Fruit fly (Drosophila melanogaster) whole organism, embryonic: ENCODE data around the gene Ndae1.
A peak's percentile ranks its signal among the peaks of the same experiment; 100 is the strongest.

ENCODE experiments used
- ATbp ChIP-seq: fragments of 200-800 bp; sonication (Bioruptor generic); optimal IDR thresholded peaks from 2 replicates; lab custom pipeline; 2017; ENCODE audit warnings: missing biosample characterization, mild to moderate bottlenecking, missing genetic modification characterization, missing genetic modification reagents
- BEAF-32 ChIP-seq: fragments of 200-800 bp; sonication (Bioruptor generic); optimal IDR thresholded peaks from 3 replicates; lab custom pipeline; 2017; ENCODE audit warnings: missing biosample characterization, missing genetic modification characterization, mild to moderate bottlenecking, moderate library complexity, missing genetic modification reagents
- CG10366 ChIP-seq: fragments of 200-800 bp; sonication (Bioruptor generic); IDR thresholded peaks from 2 replicates; pipeline ENCODE4 v1.3.6; 2022; ENCODE audit warnings: missing biosample characterization, missing genetic modification characterization
- CG11560 ChIP-seq: fragments of 200-800 bp; sonication (Bioruptor generic); IDR thresholded peaks from 3 replicates; pipeline ENCODE4 v1.3.6; 2022; ENCODE audit warnings: missing biosample characterization, missing genetic modification characterization
- CG12155 ChIP-seq: fragments of 200-800 bp; sonication (Bioruptor generic); optimal IDR thresholded peaks from 3 replicates; lab custom pipeline; 2016; ENCODE audit warnings: missing biosample characterization, missing genetic modification characterization
- CG13123 ChIP-seq: fragments of 200-800 bp; sonication (Bioruptor generic); optimal IDR thresholded peaks from 2 replicates; lab custom pipeline; 2016; ENCODE audit warnings: missing biosample characterization, missing genetic modification characterization
- CG14860 ChIP-seq: fragments of 200-800 bp; sonication (Bioruptor generic); IDR thresholded peaks from 3 replicates; pipeline ENCODE4 v1.3.6; 2022; ENCODE audit warnings: missing biosample characterization, missing genetic modification characterization; ENCODE audit not compliant: partially characterized antibody
- CG17385 ChIP-seq: fragments of 200-800 bp; sonication (Bioruptor generic); optimal IDR thresholded peaks from 3 replicates; lab custom pipeline; 2018; ENCODE audit warnings: missing biosample characterization, mild to moderate bottlenecking, missing genetic modification characterization
- CG17568 ChIP-seq: fragments of 200-800 bp; sonication (Bioruptor generic); optimal IDR thresholded peaks from 2 replicates; lab custom pipeline; 2018; ENCODE audit warnings: missing biosample characterization, mild to moderate bottlenecking, missing genetic modification characterization, moderate library complexity
- CG18764 ChIP-seq: fragments of 200-800 bp; sonication (Bioruptor generic); optimal IDR thresholded peaks from 3 replicates; lab custom pipeline; 2016; ENCODE audit warnings: missing biosample characterization, missing genetic modification characterization
- CG2120 ChIP-seq: fragments of 200-800 bp; sonication (Bioruptor generic); optimal IDR thresholded peaks from 3 replicates; lab custom pipeline; 2016; ENCODE audit warnings: missing biosample characterization, missing genetic modification characterization
- CG2199 ChIP-seq: fragments of 200-800 bp; sonication (Bioruptor generic); IDR thresholded peaks from 3 replicates; pipeline ENCODE4 v1.3.6; 2022; ENCODE audit warnings: missing biosample characterization, missing genetic modification characterization
- CG2875 ChIP-seq: fragments of 200-800 bp; sonication (Bioruptor generic); optimal IDR thresholded peaks from 2 replicates; lab custom pipeline; 2017; ENCODE audit warnings: missing biosample characterization, mild to moderate bottlenecking, missing genetic modification characterization, missing genetic modification reagents
- CG33213 ChIP-seq: fragments of 200-800 bp; sonication (Bioruptor generic); optimal IDR thresholded peaks from 3 replicates; lab custom pipeline; 2016; ENCODE audit warnings: missing biosample characterization, missing genetic modification characterization
- CG43689 ChIP-seq: fragments of 200-800 bp; sonication (Bioruptor generic); IDR thresholded peaks from 2 replicates; pipeline ENCODE4 v1.3.6; 2022; ENCODE audit warnings: missing biosample characterization, missing genetic modification characterization
- CG7786 ChIP-seq: fragments of 200-800 bp; sonication (Bioruptor generic); optimal IDR thresholded peaks from 2 replicates; lab custom pipeline; 2016; ENCODE audit warnings: missing biosample characterization, missing genetic modification characterization
- CG8290 ChIP-seq, 3 experiments: fragments of 200-800 bp; sonication (Bioruptor generic); optimal IDR thresholded peaks; 2 replicates each; lab custom pipeline; 2016 to 2019; ENCODE audit warnings: missing biosample characterization in 3 of 3, missing genetic modification characterization in 3 of 3, mild to moderate bottlenecking in 2 of 3, moderate library complexity in 1 of 3
- CG8359 ChIP-seq: fragments of 200-800 bp; sonication (Bioruptor generic); optimal IDR thresholded peaks from 2 replicates; lab custom pipeline; 2017; ENCODE audit warnings: missing biosample characterization, mild to moderate bottlenecking, missing genetic modification characterization, borderline replicate concordance
- CG9609 ChIP-seq: fragments of 200-800 bp; sonication (Bioruptor generic); optimal IDR thresholded peaks from 3 replicates; lab custom pipeline; 2016; ENCODE audit warnings: missing biosample characterization, missing genetic modification characterization
- CG9876 ChIP-seq: fragments of 200-800 bp; sonication (Bioruptor generic); optimal IDR thresholded peaks from 2 replicates; lab custom pipeline; 2016; ENCODE audit warnings: missing biosample characterization, missing genetic modification characterization
- CHES-1-like ChIP-seq: fragments of 200-800 bp; sonication (Bioruptor generic); optimal IDR thresholded peaks from 2 replicates; lab custom pipeline; 2016; ENCODE audit warnings: missing biosample characterization, missing genetic modification characterization
- CkIIα-i1 ChIP-seq: fragments of 200-800 bp; sonication (Bioruptor generic); IDR thresholded peaks from 2 replicates; pipeline ENCODE4 v1.3.6; 2022; ENCODE audit warnings: missing biosample characterization, missing genetic modification characterization
- Deaf1 ChIP-seq: fragments of 200-800 bp; optimal IDR thresholded peaks from 3 replicates; lab custom pipeline; 2019; ENCODE audit warnings: missing biosample characterization, mild to moderate bottlenecking, missing genetic modification characterization, moderate library complexity
- Dip2 ChIP-seq: fragments of 200-800 bp; sonication (Bioruptor generic); IDR thresholded peaks from 2 replicates; pipeline ENCODE4 v1.3.6; 2022; ENCODE audit warnings: missing biosample characterization, missing genetic modification characterization
- HHEX ChIP-seq: fragments of 200-800 bp; sonication (Bioruptor generic); optimal IDR thresholded peaks from 3 replicates; lab custom pipeline; 2017; ENCODE audit warnings: missing biosample characterization, mild to moderate bottlenecking, missing genetic modification characterization, missing genetic modification reagents
- HLHmδ ChIP-seq: fragments of 200-800 bp; sonication (Bioruptor generic); optimal IDR thresholded peaks from 2 replicates; lab custom pipeline; 2018; ENCODE audit warnings: missing biosample characterization, mild to moderate bottlenecking, missing genetic modification characterization, moderate library complexity
- Lpt ChIP-seq: fragments of >200 bp; optimal IDR thresholded peaks from 2 replicates; lab custom pipeline; 2018; ENCODE audit warnings: missing biosample characterization, missing genetic modification characterization
- Mes4 ChIP-seq: fragments of 200-800 bp; sonication (Bioruptor generic); optimal IDR thresholded peaks from 2 replicates; lab custom pipeline; 2016; ENCODE audit warnings: missing biosample characterization, missing genetic modification characterization
- Oli ChIP-seq: fragments of 200-800 bp; sonication (Bioruptor generic); optimal IDR thresholded peaks from 2 replicates; lab custom pipeline; 2018; ENCODE audit warnings: missing biosample characterization, mild to moderate bottlenecking, missing genetic modification characterization, moderate library complexity
- Opbp ChIP-seq: fragments of 200-800 bp; sonication (Bioruptor generic); IDR thresholded peaks from 3 replicates; pipeline ENCODE4 v1.3.6; 2022; ENCODE audit warnings: missing biosample characterization, missing genetic modification characterization; ENCODE audit not compliant: partially characterized antibody
- Poxn ChIP-seq: fragments of 200-800 bp; sonication (Bioruptor generic); IDR thresholded peaks from 2 replicates; pipeline ENCODE4 v1.3.6; 2022; ENCODE audit warnings: missing biosample characterization, missing genetic modification characterization
- Sry-β ChIP-seq: fragments of 200-800 bp; sonication (Bioruptor generic); optimal IDR thresholded peaks from 2 replicates; lab custom pipeline; 2018; ENCODE audit warnings: missing biosample characterization, mild to moderate bottlenecking, missing genetic modification characterization, moderate library complexity
- Usf ChIP-seq: fragments of 200-800 bp; sonication (Bioruptor generic); optimal IDR thresholded peaks from 2 replicates; lab custom pipeline; 2017; ENCODE audit warnings: missing genotype, missing biosample characterization, missing genetic modification characterization
- Xrp1 ChIP-seq: fragments of 200-800 bp; sonication (Bioruptor generic); IDR thresholded peaks from 2 replicates; pipeline ENCODE4 v1.3.6; 2022; ENCODE audit warnings: missing biosample characterization, missing genetic modification characterization
- ap ChIP-seq: fragments of 200-800 bp; sonication (Bioruptor generic); IDR thresholded peaks from 2 replicates; pipeline ENCODE4 v1.3.6; 2022; ENCODE audit warnings: missing biosample characterization, missing genetic modification characterization
- bcd ChIP-seq: fragments of 200-800 bp; sonication (Bioruptor generic); optimal IDR thresholded peaks from 2 replicates; lab custom pipeline; 2017; ENCODE audit warnings: missing biosample characterization, mild to moderate bottlenecking, missing genetic modification characterization
- cato ChIP-seq: fragments of 200-800 bp; sonication (Bioruptor generic); optimal IDR thresholded peaks from 2 replicates; lab custom pipeline; 2016; ENCODE audit warnings: missing biosample characterization, missing genetic modification characterization, borderline replicate concordance
- dysf ChIP-seq: fragments of 200-800 bp; sonication (Bioruptor generic); IDR thresholded peaks from 3 replicates; pipeline ENCODE4 v1.3.6; 2022; ENCODE audit warnings: missing biosample characterization, missing genetic modification characterization
- ftz-f1 ChIP-seq: fragments of 200-800 bp; sonication (Bioruptor generic); optimal IDR thresholded peaks from 2 replicates; lab custom pipeline; 2016; ENCODE audit warnings: missing biosample characterization, missing genetic modification characterization
- h ChIP-seq: fragments of >200 bp; optimal IDR thresholded peaks from 2 replicates; lab custom pipeline; 2017
- jigr1 ChIP-seq: fragments of 200-800 bp; sonication (Bioruptor generic); IDR thresholded peaks from 3 replicates; pipeline ENCODE4 v1.3.6; 2022; ENCODE audit warnings: missing biosample characterization, missing genetic modification characterization
- lab ChIP-seq: fragments of 200-800 bp; sonication (Bioruptor generic); optimal IDR thresholded peaks from 3 replicates; lab custom pipeline; 2017; ENCODE audit warnings: missing biosample characterization, missing genetic modification characterization, mild to moderate bottlenecking, moderate library complexity, missing genetic modification reagents
- org-1 ChIP-seq: fragments of 200-800 bp; sonication (Bioruptor generic); optimal IDR thresholded peaks from 2 replicates; lab custom pipeline; 2017; ENCODE audit warnings: missing biosample characterization, missing genetic modification characterization
- row ChIP-seq: fragments of 200-800 bp; sonication (Bioruptor generic); IDR thresholded peaks from 3 replicates; pipeline ENCODE4 v1.3.6; 2022; ENCODE audit warnings: missing biosample characterization, missing genetic modification characterization
- schlank ChIP-seq: fragments of 200-800 bp; sonication (Bioruptor generic); optimal IDR thresholded peaks from 2 replicates; lab custom pipeline; 2018; ENCODE audit warnings: missing biosample characterization, mild to moderate bottlenecking, missing genetic modification characterization
- sisA ChIP-seq: fragments of 200-800 bp; sonication (Bioruptor generic); IDR thresholded peaks from 2 replicates; pipeline ENCODE4 v1.3.6; 2022; ENCODE audit warnings: missing biosample characterization, missing genetic modification characterization
- slbo ChIP-seq: fragments of 200-800 bp; sonication (Bioruptor generic); IDR thresholded peaks from 2 replicates; pipeline ENCODE4 v1.3.6; 2022; ENCODE audit warnings: missing biosample characterization, missing genetic modification characterization
- tgo ChIP-seq: fragments of 200-800 bp; sonication (Bioruptor generic); IDR thresholded peaks from 3 replicates; pipeline ENCODE4 v1.3.6; 2022; ENCODE audit warnings: missing biosample characterization, missing genetic modification characterization
- tio ChIP-seq: fragments of 200-800 bp; sonication (Bioruptor generic); optimal IDR thresholded peaks from 2 replicates; lab custom pipeline; 2017; ENCODE audit warnings: missing biosample characterization, missing genetic modification characterization, inconsistent platforms
- unpg ChIP-seq: fragments of 200-800 bp; sonication (Bioruptor generic); optimal IDR thresholded peaks from 3 replicates; lab custom pipeline; 2018; ENCODE audit warnings: missing biosample characterization, mild to moderate bottlenecking, missing genetic modification characterization, moderate library complexity
- usp ChIP-seq: fragments of >200 bp; optimal IDR thresholded peaks from 2 replicates; lab custom pipeline; 2017; ENCODE audit warnings: missing biosample characterization, missing genetic modification characterization
- vfl ChIP-seq: fragments of 200-800 bp; sonication (Bioruptor generic); optimal IDR thresholded peaks from 2 replicates; lab custom pipeline; 2016; ENCODE audit warnings: missing biosample characterization, missing genetic modification characterization

Ndae1 gene

DNA sequence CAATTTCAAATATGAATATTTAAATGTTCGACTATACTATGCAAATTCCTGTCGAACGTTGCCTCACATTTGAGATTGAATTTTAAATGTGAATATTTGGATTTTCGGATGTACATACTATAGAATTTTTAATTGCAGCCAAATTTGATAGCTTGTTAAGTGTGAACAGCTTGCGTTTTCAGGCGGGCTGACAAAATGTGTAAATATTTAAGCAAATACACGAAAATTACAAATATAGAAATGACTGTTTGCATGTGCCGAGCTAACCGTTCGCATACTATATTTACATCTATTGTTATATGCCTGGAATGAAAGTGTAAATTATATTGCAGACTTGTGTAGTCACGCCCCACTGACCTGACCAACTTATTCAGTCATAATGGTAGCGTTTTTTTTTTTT, 33.5 kb downstream of the Ndae1 start (continued):
- TF ChIP-seq dysf (GFP tag; lab: Robert Waterston, UW) (no peak), Sry-β (GFP tag; lab: Kevin White, UChicago) (no peak), Opbp (GFP tag; lab: Robert Waterston, UW) (no peak), row (no peak), CG2199 (GFP tag; lab: Robert Waterston, UW) (no peak), CG8290 (GFP tag; optimal IDR thresholded peaks at IDR 0.05; lab: Kevin White, UChicago) (no peak), CG8290 (tag; optimal IDR thresholded peaks at IDR 0.05; lab: Kevin White, UChicago) (peak in 1 of 2 experiments; percentile 62), Xrp1 (no peak), CG11560 (tag; lab: Robert Waterston, UW) (no peak), ATbp (GFP tag; lab: Kevin White, UChicago) (peak; percentile 61), Deaf1 (tag; lab: Kevin White, UChicago) (no peak), CG14860 (GFP tag; lab: Robert Waterston, UW) (no peak), CHES-1-like (no peak), CG8359 (no peak), CG2875 (GFP tag; lab: Kevin White, UChicago) (no peak), sisA (GFP tag; lab: Robert Waterston, UW) (no peak), CG10366 (GFP tag; lab: Robert Waterston, UW) (no peak), CG43689 (GFP tag; lab: Robert Waterston, UW) (no peak), vfl (GFP tag; lab: Kevin White, UChicago) (no peak), lab (GFP tag; lab: Kevin White, UChicago) (peak; percentile 59), HHEX (GFP tag; lab: Kevin White, UChicago) (peak; percentile 64), org-1 (GFP tag; lab: Kevin White, UChicago) (peak; percentile 28), CG7786 (GFP tag; lab: Kevin White, UChicago) (no peak), CG18764 (no peak), Mes4 (GFP tag; lab: Kevin White, UChicago) (no peak), usp (GFP tag; lab: Kevin White, UChicago) (no peak), CG9876 (no peak), CkIIα-i1 (no peak), tio (GFP tag; lab: Kevin White, UChicago) (no peak), CG12155 (GFP tag; lab: Kevin White, UChicago) (no peak), cato (GFP tag; lab: Kevin White, UChicago) (no peak), CG13123 (no peak), bcd (GFP tag; lab: Kevin White, UChicago) (no peak), Poxn (GFP tag; lab: Robert Waterston, UW) (no peak), CG2120 (GFP tag; lab: Kevin White, UChicago) (no peak), CG17385 (GFP tag; lab: Kevin White, UChicago) (no peak), HLHmδ (GFP tag; lab: Kevin White, UChicago) (no peak), CG17568 (peak; percentile 50), CG9609 (GFP tag; lab: Kevin White, UChicago) (no peak), CG33213 (GFP tag; lab: Kevin White, UChicago) (no peak), unpg (GFP tag; lab: Kevin White, UChicago) (peak; percentile 28), h (no peak), BEAF-32 (no peak), Lpt (no peak), slbo (GFP tag; lab: Robert Waterston, UW) (no peak), schlank (tag; lab: Kevin White, UChicago) (no peak), ap (GFP tag; lab: Robert Waterston, UW) (no peak), ftz-f1 (GFP tag; lab: Kevin White, UChicago) (no peak), Oli (no peak), Dip2 (GFP tag; lab: Robert Waterston, UW) (no peak), Usf (GFP tag; lab: Kevin White, UChicago) (no peak), tgo (GFP tag; lab: Robert Waterston, UW) (no peak), jigr1 (GFP tag; lab: Robert Waterston, UW) (no peak)
